Worm (Caenorhabditis elegans) whole organism, L3 larva: ENCODE measurements around the gene B0432.14.

ENCODE experiments used
- R02D3.7 ChIP-seq: fragments of 150-350 bp; optimal IDR thresholded peaks from 2 replicates; lab custom pipeline; 2014; ENCODE audit warnings: missing biosample characterization, missing genetic modification characterization
- ZK546.5 ChIP-seq: sonication (generic microtip); optimal IDR thresholded peaks from 2 replicates; lab custom pipeline; 2017; ENCODE audit warnings: missing biosample characterization, missing genetic modification characterization
- ceh-16 ChIP-seq: sonication (generic microtip); optimal IDR thresholded peaks from 2 replicates; lab custom pipeline; 2017; ENCODE audit warnings: missing biosample characterization, missing genetic modification characterization
- ceh-28 ChIP-seq: fragments of 150-350 bp; optimal IDR thresholded peaks from 2 replicates; lab custom pipeline; 2014; ENCODE audit warnings: missing biosample characterization, missing genetic modification reagents, missing genetic modification characterization
- ceh-82 ChIP-seq: fragments of 150-350 bp; optimal IDR thresholded peaks from 2 replicates; lab custom pipeline; 2014; ENCODE audit warnings: missing biosample characterization, missing genetic modification characterization
- daf-12 ChIP-seq: fragments of 150-350 bp; optimal IDR thresholded peaks from 2 replicates; lab custom pipeline; 2014; ENCODE audit warnings: missing biosample characterization, missing genetic modification reagents, missing genetic modification characterization
- egl-27 ChIP-seq: sonication (generic microtip); optimal IDR thresholded peaks from 4 replicates; lab custom pipeline; 2017; ENCODE audit warnings: missing biosample characterization, missing genetic modification reagents, missing genetic modification characterization
- elt-1 ChIP-seq: fragments of 150-350 bp; optimal IDR thresholded peaks from 2 replicates; lab custom pipeline; 2014; ENCODE audit warnings: missing biosample characterization, missing genetic modification characterization
- elt-2 ChIP-seq: sonication (generic microtip); optimal IDR thresholded peaks from 2 replicates; lab custom pipeline; 2016; ENCODE audit warnings: missing genetic modification reagents, mild to moderate bottlenecking, missing genetic modification characterization, missing compliant biosample characterization
- elt-3 ChIP-seq, 3 experiments: fragments of 150-350 bp in 1 of 3; sonication (generic microtip) in 2 of 3; optimal IDR thresholded peaks; 2 replicates in 2 of 3; 4 replicates in 1 of 3; lab custom pipeline; 2014 to 2017; ENCODE audit warnings: missing biosample characterization in 3 of 3, missing genetic modification characterization in 3 of 3
- eor-1 ChIP-seq, 2 experiments: fragments of 150-350 bp; optimal IDR thresholded peaks; 2 replicates each; lab custom pipeline; 2014 to 2018; ENCODE audit warnings: missing biosample characterization in 2 of 2, missing genetic modification characterization in 2 of 2
- fkh-10 ChIP-seq: sonication (generic microtip); optimal IDR thresholded peaks from 2 replicates; lab custom pipeline; 2017; ENCODE audit warnings: missing biosample characterization, missing genetic modification reagents, missing genetic modification characterization
- fos-1 ChIP-seq: fragments of 150-350 bp; optimal IDR thresholded peaks from 2 replicates; lab custom pipeline; 2014; ENCODE audit warnings: missing biosample characterization, missing genetic modification characterization
- hmg-11 ChIP-seq: sonication (generic microtip); optimal IDR thresholded peaks from 2 replicates; lab custom pipeline; 2016; ENCODE audit warnings: missing genetic modification characterization, missing compliant biosample characterization
- jun-1 ChIP-seq: fragments of 150-350 bp; optimal IDR thresholded peaks from 2 replicates; lab custom pipeline; 2014; ENCODE audit warnings: missing biosample characterization, missing genetic modification reagents, missing genetic modification characterization
- lin-15B ChIP-seq: fragments of 150-350 bp; optimal IDR thresholded peaks from 2 replicates; lab custom pipeline; 2014; ENCODE audit warnings: missing biosample characterization, missing genetic modification characterization
- lin-39 ChIP-seq: fragments of 150-350 bp; optimal IDR thresholded peaks from 2 replicates; lab custom pipeline; 2018; ENCODE audit warnings: missing biosample characterization, missing genetic modification reagents, missing genetic modification characterization
- lsy-12 ChIP-seq: sonication (generic microtip); optimal IDR thresholded peaks from 2 replicates; lab custom pipeline; 2016; ENCODE audit warnings: mild to moderate bottlenecking, missing genetic modification characterization, missing compliant biosample characterization
- mdl-1 ChIP-seq: fragments of 150-350 bp; optimal IDR thresholded peaks from 2 replicates; lab custom pipeline; 2014; ENCODE audit warnings: missing biosample characterization, missing genetic modification characterization
- nfya-1 ChIP-seq: sonication (generic microtip); optimal IDR thresholded peaks from 2 replicates; lab custom pipeline; 2017; ENCODE audit warnings: missing genetic modification characterization, mild to moderate bottlenecking, missing compliant biosample characterization, antibody characterized with exemption, moderate library complexity; ENCODE audit not compliant: insufficient read depth
- nhr-11 ChIP-seq: fragments of 150-350 bp; optimal IDR thresholded peaks from 2 replicates; lab custom pipeline; 2014; ENCODE audit warnings: missing biosample characterization, missing genetic modification characterization
- nhr-12 ChIP-seq: fragments of 150-350 bp; optimal IDR thresholded peaks from 2 replicates; lab custom pipeline; 2014; ENCODE audit warnings: missing biosample characterization, missing genetic modification characterization
- nhr-23 ChIP-seq: fragments of 150-350 bp; optimal IDR thresholded peaks from 2 replicates; lab custom pipeline; 2014; ENCODE audit warnings: missing biosample characterization, missing genetic modification reagents, missing genetic modification characterization
- nhr-25 ChIP-seq: sonication (generic microtip); optimal IDR thresholded peaks from 2 replicates; lab custom pipeline; 2017; ENCODE audit warnings: missing biosample characterization, missing genetic modification characterization
- nhr-43 ChIP-seq: sonication (generic microtip); optimal IDR thresholded peaks from 2 replicates; lab custom pipeline; 2016; ENCODE audit warnings: mild to moderate bottlenecking, missing genetic modification characterization, missing compliant biosample characterization; ENCODE audit not compliant: poor library complexity, severe bottlenecking
- nhr-67 ChIP-seq: fragments of 150-350 bp; optimal IDR thresholded peaks from 2 replicates; lab custom pipeline; 2014; ENCODE audit warnings: missing biosample characterization, missing genetic modification characterization
- nhr-77 ChIP-seq: fragments of 150-350 bp; optimal IDR thresholded peaks from 2 replicates; lab custom pipeline; 2014; ENCODE audit warnings: missing biosample characterization, missing genetic modification characterization
- pha-4 ChIP-seq: fragments of 150-350 bp; optimal IDR thresholded peaks from 2 replicates; lab custom pipeline; 2014; ENCODE audit warnings: missing biosample characterization, missing genetic modification reagents, missing genetic modification characterization
- pqm-1 ChIP-seq: fragments of 150-350 bp; optimal IDR thresholded peaks from 2 replicates; lab custom pipeline; 2017; ENCODE audit warnings: missing biosample characterization, missing genetic modification characterization, inconsistent platforms
- skn-1 ChIP-seq: fragments of 150-350 bp; optimal IDR thresholded peaks from 2 replicates; lab custom pipeline; 2014; ENCODE audit warnings: missing biosample characterization, missing genetic modification characterization
- snpc-4 ChIP-seq: fragments of 150-350 bp; optimal IDR thresholded peaks from 2 replicates; lab custom pipeline; 2014; ENCODE audit warnings: missing biosample characterization, missing genetic modification characterization
- tbx-2 ChIP-seq: sonication (generic microtip); optimal IDR thresholded peaks from 2 replicates; lab custom pipeline; 2016; ENCODE audit warnings: mild to moderate bottlenecking, missing genetic modification characterization, missing compliant biosample characterization
- zag-1 ChIP-seq: fragments of 150-350 bp; optimal IDR thresholded peaks from 2 replicates; lab custom pipeline; 2014; ENCODE audit warnings: missing biosample characterization, missing genetic modification characterization
- ztf-11 ChIP-seq: fragments of 150-350 bp; optimal IDR thresholded peaks from 2 replicates; lab custom pipeline; 2014; ENCODE audit warnings: missing biosample characterization, missing genetic modification characterization
- ztf-4 ChIP-seq: fragments of 150-350 bp; optimal IDR thresholded peaks from 2 replicates; lab custom pipeline; 2014; ENCODE audit warnings: missing biosample characterization, missing genetic modification characterization

Gene B0432.14

DNA sequence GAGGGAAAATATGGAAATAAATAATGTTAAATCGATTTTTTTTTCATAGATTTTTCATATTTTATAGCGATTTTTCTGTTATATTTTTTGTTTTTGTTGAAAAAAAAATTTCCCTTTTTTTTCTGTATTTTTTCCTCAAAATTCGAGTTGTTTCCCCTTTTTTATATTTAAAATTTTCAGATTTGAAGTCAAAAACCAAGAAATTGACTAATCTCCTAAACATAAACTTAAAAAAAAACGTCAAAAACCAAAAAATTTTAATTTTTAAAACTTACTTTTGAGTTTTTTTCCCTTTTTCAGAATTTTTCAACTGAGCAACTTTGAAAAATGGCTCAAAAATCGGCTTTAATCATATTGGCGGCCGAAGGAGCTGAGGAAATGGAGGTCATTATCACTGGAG lies 26.1 kb downstream of the B0432.14 start, which contains the start of gene djr-1.1:
Gene djr-1.1 (plus strand): TSS at position 301 of the 400 bp plus-strand sequence.
- TF ChIP-seq tbx-2, result no peak

DNA sequence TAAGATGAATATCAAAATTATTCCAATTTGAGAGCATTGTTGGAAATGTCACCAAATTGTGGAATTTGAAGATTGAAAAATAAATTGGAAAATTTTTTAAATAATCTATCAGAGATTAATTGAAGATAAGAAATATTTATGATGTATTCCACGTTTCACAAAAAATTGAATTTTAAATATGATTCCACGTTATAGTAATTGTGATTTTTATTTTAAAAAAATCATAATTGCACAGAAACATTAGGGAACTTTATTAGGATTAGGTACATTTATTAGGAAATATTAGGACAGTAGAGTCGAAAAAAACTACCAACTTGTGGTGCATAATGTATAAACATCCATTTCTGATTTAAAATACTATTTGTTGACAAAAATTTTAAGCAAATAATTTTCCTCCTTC lies 30.5 kb downstream of the B0432.14 start, which contains the start of gene B0432.11:
Gene B0432.11 (minus strand): TSS at position 101 of the 400 bp plus-strand sequence.
- TF ChIP-seq nhr-77 (no peak), R02D3.7 (no peak), nhr-11 (no peak), ZK546.5 (tag; lab: Kevin White, UChicago) (no peak), elt-1 (tag; lab: Kevin White, UChicago) (no peak), ceh-82 (no peak), mdl-1 (no peak), elt-3 (tag; optimal IDR thresholded peaks at IDR 0.05; lab: Kevin White, UChicago) (no peak), skn-1 (tag; lab: Kevin White, UChicago) (no peak), nhr-67 (no peak), nhr-43 (tag; lab: Kevin White, UChicago) (no peak), lin-39 (tag; lab: Kevin White, UChicago) (no peak), ztf-4 (tag; lab: Kevin White, UChicago) (no peak), ceh-16 (tag; lab: Kevin White, UChicago) (no peak), hmg-11 (tag; lab: Kevin White, UChicago) (no peak), zag-1 (tag; lab: Kevin White, UChicago) (no peak), nhr-25 (tag; lab: Kevin White, UChicago) (no peak), nhr-23 (no peak), nfya-1 (no peak)

DNA sequence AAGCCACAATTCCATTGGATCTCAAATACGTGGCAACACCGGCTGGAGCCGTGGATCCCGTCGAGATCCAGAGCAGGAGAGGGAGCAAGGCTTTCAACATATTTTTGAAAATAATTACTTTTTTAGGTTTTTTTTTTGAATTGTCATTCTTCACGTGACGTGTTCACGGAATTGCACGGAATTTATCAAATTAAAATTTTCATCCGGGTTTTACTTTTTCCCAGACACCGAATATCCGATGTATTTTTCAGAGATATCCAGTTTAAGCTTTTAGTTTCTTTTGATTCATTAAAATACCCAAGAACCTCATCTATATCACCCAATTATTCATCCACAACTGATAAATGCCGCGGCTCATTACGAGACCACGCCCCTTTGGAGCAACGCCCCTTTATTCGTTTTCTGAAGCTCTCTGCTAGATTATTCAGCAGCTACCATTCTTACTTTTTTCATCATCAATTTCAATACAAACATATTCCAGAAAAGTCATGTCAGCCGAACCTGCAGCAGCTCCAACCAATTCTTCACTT lies 32.8 kb downstream of the B0432.14 start, which contains the start of the genes clec-117 and B0432.1:
Gene clec-117 (minus strand): TSS at position 101 of the 530 bp plus-strand sequence.
Gene B0432.1 (plus strand): TSS at position 480 of the 530 bp plus-strand sequence.
- TF ChIP-seq tbx-2, result no peak
- no peak for TF ChIP-seq ceh-28 (tag; lab: Kevin White, UChicago)
- no peak for TF ChIP-seq elt-3 (tag; optimal IDR thresholded peaks at IDR 0.05; lab: Kevin White, UChicago)
- no peak for TF ChIP-seq ceh-82
- TF ChIP-seq daf-12, result no peak
- TF ChIP-seq pqm-1 (tag; lab: Kevin White, UChicago), result no peak
- TF ChIP-seq egl-27 (tag; lab: Kevin White, UChicago), result no peak
- TF ChIP-seq pha-4 (tag; lab: Kevin White, UChicago), result no peak
- no peak for TF ChIP-seq snpc-4 (tag; lab: Kevin White, UChicago)
- TF ChIP-seq zag-1 (tag; lab: Kevin White, UChicago), result no peak
- TF ChIP-seq nhr-25 (tag; lab: Kevin White, UChicago), result no peak
- TF ChIP-seq fkh-10, result no peak
- no peak for TF ChIP-seq lsy-12 (tag; lab: Kevin White, UChicago)
- no peak for TF ChIP-seq mdl-1

DNA sequence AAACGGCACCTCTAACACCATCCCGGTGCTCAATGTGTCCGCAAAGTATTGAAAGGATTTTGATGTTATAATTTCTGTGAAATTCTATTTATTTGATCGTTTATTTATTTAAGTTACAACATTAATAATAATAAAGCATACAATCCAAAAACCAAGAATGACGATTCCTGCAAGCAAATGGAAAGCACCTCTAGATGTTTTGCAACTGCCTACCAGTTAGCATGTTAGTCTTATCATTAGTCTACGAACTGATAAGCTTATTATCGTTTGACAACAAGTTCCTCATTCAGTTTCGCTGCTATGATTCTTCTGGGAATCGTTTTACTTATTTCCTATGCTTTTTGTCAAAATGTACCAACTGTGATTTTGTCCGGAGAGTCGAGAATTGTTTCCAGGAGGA lies 35.5 kb downstream of the B0432.14 start, which contains the start of gene K01A2.6:
Gene K01A2.6 (plus strand): TSS at position 301 of the 400 bp plus-strand sequence.
- TF ChIP-seq lin-39 (tag; lab: Kevin White, UChicago) (no peak), eor-1 (tag; optimal IDR thresholded peaks at IDR 0.05; lab: Kevin White, UChicago) (no peak), elt-3 (tag; optimal IDR thresholded peaks at IDR 0.05; lab: Kevin White, UChicago) (no peak), ceh-28 (tag; lab: Kevin White, UChicago) (no peak), mdl-1 (no peak), lin-15B (tag; lab: Kevin White, UChicago) (no peak), fos-1 (tag; lab: Kevin White, UChicago) (no peak), nhr-67 (no peak), jun-1 (no peak), nhr-23 (no peak), zag-1 (tag; lab: Kevin White, UChicago) (no peak), tbx-2 (no peak), ztf-11 (no peak), nhr-12 (tag; lab: Kevin White, UChicago) (no peak), elt-2 (tag; lab: Kevin White, UChicago) (no peak), nhr-77 (no peak)
